Worm (Caenorhabditis elegans) whole organism, young adult: ENCODE measurements around the gene C50D2.2.

Experiments used
- attf-6 ChIP-seq: fragments of 200-800 bp; sonication (Bioruptor generic); IDR thresholded peaks from 2 replicates; pipeline ENCODE4 v1.3.6; 2022; ENCODE audit warnings: missing genetic modification reagents, missing genetic modification characterization, missing compliant biosample characterization
- ccch-3 ChIP-seq: fragments of 200-800 bp; sonication (Bioruptor generic); optimal IDR thresholded peaks from 2 replicates; lab custom pipeline; 2018; ENCODE audit warnings: mild to moderate bottlenecking, missing genetic modification characterization, missing compliant biosample characterization
- ceh-40 ChIP-seq: fragments of 200-800 bp; sonication (Bioruptor generic); IDR thresholded peaks from 2 replicates; pipeline ENCODE4 v1.3.6; 2022; ENCODE audit warnings: missing genetic modification characterization, missing compliant biosample characterization
- ceh-58 ChIP-seq: fragments of 200-800 bp; sonication (Bioruptor generic); IDR thresholded peaks from 2 replicates; pipeline ENCODE4 v1.3.6; 2022; ENCODE audit warnings: missing genetic modification characterization, missing compliant biosample characterization
- chd-7 ChIP-seq: sonication (generic microtip); optimal IDR thresholded peaks from 2 replicates; lab custom pipeline; 2016; ENCODE audit warnings: mild to moderate bottlenecking, missing genetic modification characterization, moderate library complexity, missing compliant biosample characterization
- him-1 ChIP-seq: sonication (generic microtip); optimal IDR thresholded peaks from 2 replicates; lab custom pipeline; 2016; ENCODE audit warnings: missing genotype, missing genetic modification reagents, missing genetic modification characterization, missing compliant biosample characterization
- hsf-1 ChIP-seq: fragments of 200-800 bp; sonication (Bioruptor generic); IDR thresholded peaks from 2 replicates; pipeline ENCODE4 v1.3.6; 2022; ENCODE audit warnings: missing genetic modification reagents, missing genetic modification characterization, missing compliant biosample characterization
- let-526 ChIP-seq: fragments of 200-800 bp; sonication (Bioruptor generic); IDR thresholded peaks from 2 replicates; pipeline ENCODE4 v1.3.6; 2022; ENCODE audit warnings: missing genetic modification reagents, missing genetic modification characterization, missing compliant biosample characterization
- mes-4 ChIP-seq: sonication (generic microtip); optimal IDR thresholded peaks from 2 replicates; lab custom pipeline; 2016; ENCODE audit warnings: missing genotype, missing genetic modification characterization, missing compliant biosample characterization
- sea-2 ChIP-seq: fragments of 200-800 bp; sonication (Bioruptor generic); IDR thresholded peaks from 2 replicates; pipeline ENCODE4 v1.3.6; 2022; ENCODE audit warnings: missing genetic modification characterization, missing compliant biosample characterization
- somi-1 ChIP-seq: fragments of 200-800 bp; sonication (Bioruptor generic); optimal IDR thresholded peaks from 2 replicates; lab custom pipeline; 2018; ENCODE audit warnings: mild to moderate bottlenecking, missing genetic modification characterization, missing compliant biosample characterization
- tbp1 ChIP-seq: fragments of 200-800 bp; sonication (Bioruptor generic); optimal IDR thresholded peaks from 2 replicates; lab custom pipeline; 2018; ENCODE audit warnings: mild to moderate bottlenecking, missing genetic modification characterization, missing compliant biosample characterization

DNA sequence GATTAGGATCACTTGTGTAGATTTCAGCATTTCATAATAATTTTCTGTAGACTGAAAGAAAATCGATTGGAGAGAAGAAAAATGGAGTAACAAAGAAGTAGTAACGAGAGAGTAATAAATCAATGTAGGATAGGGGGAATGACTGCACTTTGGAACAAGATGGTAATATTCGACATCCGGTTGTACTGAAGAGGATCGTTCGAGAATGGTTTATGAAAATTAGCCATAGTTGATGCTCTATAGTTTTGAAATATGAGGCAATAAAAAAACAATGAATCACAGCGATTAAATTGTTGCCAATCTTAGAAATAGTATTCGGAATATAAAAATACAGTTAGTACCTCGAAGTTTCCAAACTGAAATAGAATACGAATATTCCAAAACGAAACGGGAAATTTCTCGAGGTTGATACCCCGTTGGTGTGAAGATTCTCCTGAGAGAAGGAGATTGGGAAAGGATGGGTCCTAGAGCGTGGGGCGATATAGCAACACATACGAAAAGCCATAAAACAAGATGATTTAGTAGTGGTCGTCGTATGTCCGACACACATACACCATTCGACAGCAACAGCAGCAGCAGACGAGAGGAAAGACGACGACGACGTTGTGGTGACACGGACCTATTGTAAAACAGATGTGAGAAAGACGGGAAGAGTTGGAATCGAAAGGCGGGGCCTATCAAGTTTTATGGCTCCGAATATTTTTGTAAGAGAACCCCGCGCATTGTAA is 24.7 kb downstream of the C50D2.2 start, which contains the start of gene cwn-1:
- TF ChIP-seq ceh-58 (GFP tag; lab: Robert Waterston, UW) (no peak), tbp1 (GFP tag; lab: Kevin White, UChicago) (no peak), mes-4 (tag; lab: Kevin White, UChicago) (no peak), attf-6 (GFP tag; lab: Robert Waterston, UW) (no peak), ceh-40 (no peak), chd-7 (no peak), somi-1 (no peak), ccch-3 (GFP tag; lab: Kevin White, UChicago) (no peak), him-1 (tag; lab: Kevin White, UChicago) (no peak), sea-2 (GFP tag; lab: Robert Waterston, UW) (no peak), hsf-1 (no peak), let-526 (GFP tag; lab: Robert Waterston, UW) (no peak)
